Fruit fly (Drosophila melanogaster) whole organism, pupa: ENCODE measurements around the gene CG3448.

ENCODE experiments used
- CG10348 ChIP-seq: fragments of 200-800 bp; sonication (Bioruptor generic); IDR thresholded peaks from 2 replicates; pipeline ENCODE4 v1.3.6; 2022; ENCODE audit warnings: missing biosample characterization, missing genetic modification characterization
- CG12605 ChIP-seq: fragments of 200-800 bp; sonication (Bioruptor generic); IDR thresholded peaks from 2 replicates; pipeline ENCODE4 v1.3.6; 2022; ENCODE audit warnings: missing biosample characterization, missing genetic modification characterization
- CG13204 ChIP-seq: fragments of 200-800 bp; sonication (Bioruptor generic); optimal IDR thresholded peaks from 2 replicates; lab custom pipeline; 2018; ENCODE audit warnings: missing biosample characterization, mild to moderate bottlenecking, missing genetic modification characterization, moderate library complexity
- CG14655 ChIP-seq: fragments of 200-800 bp; sonication (Bioruptor generic); optimal IDR thresholded peaks from 3 replicates; lab custom pipeline; 2017; ENCODE audit warnings: mild to moderate bottlenecking, missing biosample characterization, missing genetic modification reagents, missing genetic modification characterization
- CG15710 ChIP-seq: fragments of 200-800 bp; sonication (Bioruptor generic); optimal IDR thresholded peaks from 2 replicates; lab custom pipeline; 2018; ENCODE audit warnings: missing biosample characterization, mild to moderate bottlenecking, missing genetic modification characterization, moderate library complexity
- CG17806 ChIP-seq: fragments of 200-800 bp; sonication (Bioruptor generic); optimal IDR thresholded peaks from 2 replicates; lab custom pipeline; 2018; ENCODE audit warnings: missing biosample characterization, mild to moderate bottlenecking, missing genetic modification characterization, moderate library complexity
- CG32121 ChIP-seq: fragments of 200-800 bp; sonication (Bioruptor generic); IDR thresholded peaks from 2 replicates; pipeline ENCODE4 v1.3.6; 2022; ENCODE audit warnings: missing biosample characterization, missing genetic modification characterization
- CG34367 ChIP-seq: fragments of 200-800 bp; sonication (Bioruptor generic); optimal IDR thresholded peaks from 2 replicates; lab custom pipeline; 2018; ENCODE audit warnings: missing biosample characterization, mild to moderate bottlenecking, missing genetic modification characterization
- CG4496 ChIP-seq: fragments of 200-800 bp; sonication (Bioruptor generic); IDR thresholded peaks from 3 replicates; pipeline ENCODE4 v1.3.6; 2022; ENCODE audit warnings: missing biosample characterization, missing genetic modification characterization
- CG8159 ChIP-seq: fragments of 200-800 bp; sonication (Bioruptor generic); optimal IDR thresholded peaks from 3 replicates; lab custom pipeline; 2018; ENCODE audit warnings: missing biosample characterization, mild to moderate bottlenecking, missing genetic modification characterization, moderate library complexity
- CG8301 ChIP-seq: fragments of 200-800 bp; sonication (Bioruptor generic); optimal IDR thresholded peaks from 2 replicates; lab custom pipeline; 2018; ENCODE audit warnings: missing biosample characterization, mild to moderate bottlenecking, missing genetic modification characterization
- CG9948 ChIP-seq: fragments of 200-800 bp; sonication (Bioruptor generic); optimal IDR thresholded peaks from 2 replicates; lab custom pipeline; 2018; ENCODE audit warnings: missing biosample characterization, mild to moderate bottlenecking, missing genetic modification characterization, moderate library complexity
- D1 ChIP-seq: fragments of 200-800 bp; sonication (Bioruptor generic); optimal IDR thresholded peaks from 2 replicates; lab custom pipeline; 2018; ENCODE audit warnings: missing biosample characterization, mild to moderate bottlenecking, missing genetic modification characterization, moderate library complexity
- EcR ChIP-seq: fragments of 200-800 bp; sonication (Bioruptor generic); optimal IDR thresholded peaks from 3 replicates; lab custom pipeline; 2019; ENCODE audit warnings: missing biosample characterization, missing genetic modification characterization, mild to moderate bottlenecking, moderate library complexity, missing genetic modification reagents
- Ets98B ChIP-seq: fragments of 200-800 bp; sonication (Bioruptor generic); IDR thresholded peaks from 2 replicates; pipeline ENCODE4 v1.3.6; 2022; ENCODE audit warnings: missing biosample characterization, missing genetic modification characterization
- Pif1A ChIP-seq: fragments of 200-800 bp; sonication (Bioruptor generic); optimal IDR thresholded peaks from 3 replicates; lab custom pipeline; 2016; ENCODE audit warnings: missing biosample characterization, missing genetic modification characterization
- Pif1B ChIP-seq: fragments of 200-800 bp; sonication (Bioruptor generic); optimal IDR thresholded peaks from 3 replicates; lab custom pipeline; 2016; ENCODE audit warnings: missing biosample characterization, missing genetic modification characterization
- Snoo ChIP-seq: fragments of 200-800 bp; sonication (Bioruptor generic); optimal IDR thresholded peaks from 3 replicates; lab custom pipeline; 2017; ENCODE audit warnings: missing biosample characterization, mild to moderate bottlenecking, missing genetic modification characterization, inconsistent platforms
- fd96Ca ChIP-seq: fragments of 200-800 bp; sonication (Bioruptor generic); IDR thresholded peaks from 3 replicates; pipeline ENCODE4 v1.3.6; 2022; ENCODE audit warnings: missing biosample characterization, missing genetic modification characterization
- gl ChIP-seq: fragments of 200-800 bp; sonication (Bioruptor generic); optimal IDR thresholded peaks from 2 replicates; lab custom pipeline; 2018; ENCODE audit warnings: missing biosample characterization, mild to moderate bottlenecking, missing genetic modification characterization
- rn ChIP-seq: fragments of 200-800 bp; sonication (Bioruptor generic); IDR thresholded peaks from 2 replicates; pipeline ENCODE4 v1.3.6; 2022; ENCODE audit warnings: missing biosample characterization, missing genetic modification characterization

Gene CG3448

DNA sequence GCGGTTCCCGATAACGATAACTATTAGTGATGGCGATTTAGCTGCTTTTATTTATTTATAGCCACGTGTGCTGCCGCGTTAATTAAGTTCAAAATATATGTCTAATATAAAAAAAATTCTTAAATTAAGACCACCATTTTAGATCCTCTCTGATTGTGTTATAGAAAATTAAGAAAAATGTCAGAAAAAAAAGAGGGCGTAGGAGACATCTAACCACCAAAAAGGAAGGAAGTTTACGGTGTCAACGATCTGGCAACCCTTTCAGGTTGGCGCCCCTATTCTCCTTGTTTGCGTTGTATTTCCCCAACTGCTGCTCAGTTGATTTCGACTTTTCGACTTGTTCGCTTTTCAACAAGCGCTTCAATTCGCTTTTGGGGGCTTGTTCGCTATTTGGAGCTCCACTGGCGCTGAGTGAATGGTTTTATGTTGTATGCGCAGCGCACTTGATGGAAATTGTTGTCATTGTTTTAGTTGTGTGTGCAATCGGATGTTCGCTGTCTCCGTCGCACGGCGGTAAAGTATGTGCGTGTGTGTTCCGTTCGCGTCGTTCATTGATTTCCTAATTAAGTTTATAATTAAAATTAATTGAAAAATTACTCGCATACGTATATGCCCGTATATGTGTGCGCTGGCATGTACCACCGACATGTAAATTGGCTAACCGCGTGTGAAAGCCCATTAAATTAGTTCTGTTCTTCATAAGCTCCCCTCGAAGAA is 9.6 kb upstream of the CG3448 start, which contains the start of the genes CG3434 and CG44838:
CG3434 (minus strand) TSS at position 25 of the 717 bp plus-strand sequence.
CG44838 (plus strand) TSS at position 276 of the 717 bp plus-strand sequence.
- TF ChIP-seq CG14655 (GFP tag; lab: Kevin White, UChicago) = peak; percentile 63
- TF ChIP-seq CG4496 (GFP tag; lab: Robert Waterston, UW) = peak; percentile 71
- no peak for TF ChIP-seq D1 (tag; lab: Kevin White, UChicago)
- peak; percentile 75 for TF ChIP-seq EcR (GFP tag; lab: Kevin White, UChicago)
- peak; percentile 50 for TF ChIP-seq CG8301 (tag; lab: Kevin White, UChicago)
- TF ChIP-seq Ets98B (GFP tag; lab: Robert Waterston, UW) = peak; percentile 47
- peak; percentile 66 for TF ChIP-seq CG8159
- peak; percentile 73 for TF ChIP-seq CG32121 (GFP tag; lab: Robert Waterston, UW)
- TF ChIP-seq Pif1A = peak; percentile 70
- TF ChIP-seq CG9948 = peak; percentile 54
- peak; percentile 68 for TF ChIP-seq CG15710 (tag; lab: Kevin White, UChicago)
- no peak for TF ChIP-seq CG10348
- TF ChIP-seq CG12605 = no peak
- TF ChIP-seq Snoo (tag; lab: Kevin White, UChicago) = peak; percentile 73
- TF ChIP-seq fd96Ca (GFP tag; lab: Robert Waterston, UW) = peak; percentile 75; the same call in 2 of the 3 replicates
- TF ChIP-seq rn = peak; percentile 39; the same call in 1 of the 2 replicates
- no peak for TF ChIP-seq gl (tag; lab: Kevin White, UChicago)
- peak; percentile 57 for TF ChIP-seq CG17806 (tag; lab: Kevin White, UChicago)
- peak; percentile 74 for TF ChIP-seq Pif1B (GFP tag; lab: Kevin White, UChicago)
- peak; percentile 37 for TF ChIP-seq CG13204
- peak; percentile 54 for TF ChIP-seq CG34367

DNA sequence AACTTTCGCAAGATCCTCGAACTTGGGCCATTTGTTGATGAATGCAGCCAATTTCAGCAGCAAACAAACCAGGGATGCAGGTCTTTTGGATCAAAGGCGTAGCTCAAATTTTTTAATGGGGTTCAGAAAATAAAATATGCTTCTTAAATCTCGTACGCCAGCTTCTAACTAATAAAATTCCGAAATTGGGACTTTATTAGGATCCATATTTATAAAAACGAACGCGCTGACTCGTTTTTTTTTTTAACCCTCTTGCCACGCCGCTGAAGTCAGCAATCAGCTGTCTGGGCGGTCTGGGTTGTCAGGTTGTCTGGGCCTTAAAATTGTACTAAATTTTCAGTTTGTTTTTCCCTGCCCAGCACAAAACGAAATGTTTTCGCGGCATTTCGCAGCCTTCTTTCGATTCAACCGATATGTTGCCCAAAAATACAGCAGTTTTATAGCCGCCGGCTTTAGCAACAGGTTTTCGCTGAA is 6.3 kb upstream of the CG3448 start, which contains the start of gene CG3437:
CG3437 (minus strand) TSS at position 51 of the 474 bp plus-strand sequence.
- TF ChIP-seq Ets98B (GFP tag; lab: Robert Waterston, UW) = peak; percentile 100
- peak; percentile 99 for TF ChIP-seq CG34367
- peak; percentile 99 for TF ChIP-seq CG17806 (tag; lab: Kevin White, UChicago)
- peak; percentile 100 for TF ChIP-seq CG9948
- peak; percentile 99 for TF ChIP-seq CG8159
- peak; percentile 100 for TF ChIP-seq fd96Ca (GFP tag; lab: Robert Waterston, UW)
- peak; percentile 100 for TF ChIP-seq CG15710 (tag; lab: Kevin White, UChicago)
- no peak for TF ChIP-seq D1 (tag; lab: Kevin White, UChicago)
- TF ChIP-seq CG10348 = peak; percentile 99
- TF ChIP-seq Pif1B (GFP tag; lab: Kevin White, UChicago) = peak; percentile 99
- TF ChIP-seq EcR (GFP tag; lab: Kevin White, UChicago) = peak; percentile 56
- TF ChIP-seq CG4496 (GFP tag; lab: Robert Waterston, UW) = peak; percentile 100
- peak; percentile 98 for TF ChIP-seq gl (tag; lab: Kevin White, UChicago)
- peak; percentile 100 for TF ChIP-seq CG32121 (GFP tag; lab: Robert Waterston, UW)
- TF ChIP-seq CG14655 (GFP tag; lab: Kevin White, UChicago) = peak; percentile 100
- peak; percentile 100 for TF ChIP-seq rn
- TF ChIP-seq CG8301 (tag; lab: Kevin White, UChicago) = peak; percentile 100
- peak; percentile 98 for TF ChIP-seq CG13204
- TF ChIP-seq Pif1A = peak; percentile 100
- TF ChIP-seq Snoo (tag; lab: Kevin White, UChicago) = peak; percentile 99
- TF ChIP-seq CG12605 = peak; percentile 100

DNA sequence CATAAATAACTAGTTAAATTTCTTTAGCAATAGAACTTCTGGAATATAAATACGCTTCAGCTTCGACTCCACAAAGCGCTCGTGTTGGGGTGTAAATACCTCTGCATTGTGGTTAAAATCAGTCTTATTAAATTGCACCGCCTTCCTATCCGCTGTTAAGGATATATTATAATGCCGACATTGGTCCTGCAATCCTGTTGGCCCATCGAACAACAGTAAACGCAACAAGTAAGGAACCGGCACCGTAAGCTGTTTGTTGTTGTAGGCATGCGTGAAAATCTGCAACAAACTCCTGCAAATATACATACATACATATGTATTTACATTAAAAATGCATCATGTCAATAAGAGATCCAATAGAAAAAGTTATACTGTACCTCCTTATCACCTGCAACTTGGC is 5.0 kb upstream of the CG3448 start:
- TF ChIP-seq Pif1A (no peak), CG12605 (no peak), Pif1B (GFP tag; lab: Kevin White, UChicago) (no peak), EcR (GFP tag; lab: Kevin White, UChicago) (no peak), rn (no peak), CG17806 (tag; lab: Kevin White, UChicago) (no peak), CG10348 (no peak), CG32121 (GFP tag; lab: Robert Waterston, UW) (no peak), CG9948 (no peak), CG13204 (no peak), CG4496 (GFP tag; lab: Robert Waterston, UW) (no peak), CG34367 (no peak), CG15710 (tag; lab: Kevin White, UChicago) (no peak), fd96Ca (GFP tag; lab: Robert Waterston, UW) (no peak), D1 (tag; lab: Kevin White, UChicago) (no peak), Ets98B (GFP tag; lab: Robert Waterston, UW) (no peak), CG8159 (no peak), CG8301 (tag; lab: Kevin White, UChicago) (no peak), Snoo (tag; lab: Kevin White, UChicago) (no peak), gl (tag; lab: Kevin White, UChicago) (no peak)

DNA sequence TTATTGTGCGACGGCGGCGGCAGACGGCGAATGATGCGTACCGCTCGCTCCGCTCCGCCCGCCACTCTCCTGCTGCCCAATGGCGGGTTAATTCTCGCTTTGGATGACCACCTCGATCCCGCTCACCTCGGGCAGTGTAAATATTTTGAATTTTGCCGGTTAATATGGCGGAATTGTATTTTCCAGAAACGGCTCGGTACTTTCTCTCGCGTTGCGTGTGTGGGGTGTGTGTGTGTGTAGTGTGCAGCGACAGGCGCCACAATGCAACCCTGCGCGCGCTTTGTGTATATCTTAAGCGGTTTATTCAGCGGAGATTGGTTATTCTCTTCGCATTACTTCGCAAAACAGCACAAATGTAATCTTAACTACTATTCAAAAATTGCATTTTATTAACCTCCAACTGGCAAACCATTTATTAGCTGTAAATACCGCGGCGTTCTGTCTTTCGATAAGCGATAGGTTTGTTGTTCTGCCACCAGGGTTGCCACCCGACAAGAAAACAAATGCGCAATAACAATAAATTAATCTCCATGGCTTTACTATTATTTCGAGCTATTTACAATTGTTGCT is 4.5 kb upstream of the CG3448 start, which contains the start of the genes phol and CG3552:
phol (minus strand) TSS at position 463 of the 570 bp plus-strand sequence.
CG3552 (plus strand) TSS at position 500 of the 570 bp plus-strand sequence.
- TF ChIP-seq Snoo (tag; lab: Kevin White, UChicago) (no peak), CG17806 (tag; lab: Kevin White, UChicago) (no peak), CG4496 (GFP tag; lab: Robert Waterston, UW) (0 out of 3 replicates have a peak, but pooled peaks have one; percentile 19)

DNA sequence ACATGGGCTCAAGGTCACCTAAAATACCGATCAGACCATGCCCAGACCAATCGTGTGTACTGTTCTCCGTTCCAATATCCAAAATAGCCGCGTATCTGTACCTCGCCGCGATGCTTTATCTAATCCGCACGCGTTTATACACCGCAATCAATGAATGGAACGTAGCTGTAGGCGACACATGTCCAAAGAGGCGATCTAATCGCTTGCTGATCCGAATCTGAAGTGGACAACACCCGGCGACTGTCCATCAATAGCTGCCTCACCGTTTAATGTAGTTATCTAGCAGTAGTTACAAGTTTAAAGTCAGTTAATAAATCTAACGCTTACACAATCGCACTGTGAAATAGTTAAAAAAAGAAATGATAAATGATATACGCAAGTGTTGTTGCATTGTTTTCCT is 1.1 kb upstream of the CG3448 start:
- 0 out of 3 replicates have a peak, but pooled peaks have one; percentile 6 for TF ChIP-seq CG4496 (GFP tag; lab: Robert Waterston, UW)
- no peak for TF ChIP-seq CG17806 (tag; lab: Kevin White, UChicago)
- TF ChIP-seq, all 21 proteins: peak for 1
